Fruit fly (Drosophila melanogaster) whole organism, embryonic: ENCODE measurements around the gene RpL8.

Experiments
- Ada2b ChIP-seq: fragments of 200-800 bp; sonication (Bioruptor generic); IDR thresholded peaks from 2 replicates; pipeline ENCODE4 v1.3.6; 2022; ENCODE audit warnings: missing biosample characterization, missing genetic modification characterization
- Bdp1 ChIP-seq: fragments of 200-800 bp; sonication (Bioruptor generic); optimal IDR thresholded peaks from 3 replicates; lab custom pipeline; 2016; ENCODE audit warnings: missing biosample characterization, missing genetic modification characterization
- Bgb ChIP-seq: fragments of 200-800 bp; sonication (Bioruptor generic); IDR thresholded peaks from 2 replicates; pipeline ENCODE4 v1.3.6; 2022; ENCODE audit warnings: missing biosample characterization, missing genetic modification characterization; ENCODE audit not compliant: partially characterized antibody
- C15 ChIP-seq: fragments of 200-800 bp; sonication (Bioruptor generic); IDR thresholded peaks from 3 replicates; pipeline ENCODE4 v1.3.6; 2022; ENCODE audit warnings: missing biosample characterization, missing genetic modification characterization
- CG1024 ChIP-seq: fragments of 200-800 bp; sonication (Bioruptor generic); IDR thresholded peaks from 2 replicates; pipeline ENCODE4 v1.3.6; 2022; ENCODE audit warnings: missing biosample characterization, missing genetic modification characterization
- CG12236 ChIP-seq: fragments of 200-800 bp; sonication (Bioruptor generic); optimal IDR thresholded peaks from 2 replicates; lab custom pipeline; 2016; ENCODE audit warnings: missing biosample characterization, missing genetic modification characterization
- CG15073 ChIP-seq: fragments of 200-800 bp; sonication (Bioruptor generic); optimal IDR thresholded peaks from 2 replicates; lab custom pipeline; 2016; ENCODE audit warnings: missing biosample characterization, missing genetic modification characterization
- CG15269 ChIP-seq: fragments of 200-800 bp; sonication (Bioruptor generic); optimal IDR thresholded peaks from 2 replicates; lab custom pipeline; 2018; ENCODE audit warnings: missing biosample characterization, mild to moderate bottlenecking, missing genetic modification characterization, moderate library complexity
- CG17612 ChIP-seq: fragments of 200-800 bp; sonication (Bioruptor generic); IDR thresholded peaks from 2 replicates; pipeline ENCODE4 v1.3.6; 2022; ENCODE audit warnings: missing biosample characterization, missing genetic modification characterization
- CG18476 ChIP-seq: fragments of 200-800 bp; sonication (Bioruptor generic); optimal IDR thresholded peaks from 2 replicates; lab custom pipeline; 2016; ENCODE audit warnings: missing biosample characterization, mild to moderate bottlenecking, missing genetic modification characterization
- CG31388 ChIP-seq: fragments of 200-800 bp; sonication (Bioruptor generic); optimal IDR thresholded peaks from 2 replicates; lab custom pipeline; 2016; ENCODE audit warnings: missing biosample characterization, missing genetic modification characterization
- CG3163 ChIP-seq: fragments of 200-800 bp; sonication (Bioruptor generic); optimal IDR thresholded peaks from 3 replicates; lab custom pipeline; 2016; ENCODE audit warnings: missing biosample characterization, missing genetic modification characterization
- CG4328 ChIP-seq: fragments of 200-800 bp; sonication (Bioruptor generic); optimal IDR thresholded peaks from 3 replicates; lab custom pipeline; 2017; ENCODE audit warnings: missing biosample characterization, missing genetic modification reagents, missing genetic modification characterization
- CG43689 ChIP-seq: fragments of 200-800 bp; sonication (Bioruptor generic); IDR thresholded peaks from 2 replicates; pipeline ENCODE4 v1.3.6; 2022; ENCODE audit warnings: missing biosample characterization, missing genetic modification characterization
- CG4820 ChIP-seq: fragments of 200-800 bp; sonication (Bioruptor generic); optimal IDR thresholded peaks from 3 replicates; lab custom pipeline; 2016; ENCODE audit warnings: missing biosample characterization, missing genetic modification characterization
- CG6175 ChIP-seq: fragments of 200-800 bp; sonication (Bioruptor generic); IDR thresholded peaks from 3 replicates; pipeline ENCODE4 v1.3.6; 2022; ENCODE audit warnings: missing biosample characterization, missing genetic modification characterization
- CG7786 ChIP-seq: fragments of 200-800 bp; sonication (Bioruptor generic); optimal IDR thresholded peaks from 2 replicates; lab custom pipeline; 2016; ENCODE audit warnings: missing biosample characterization, missing genetic modification characterization
- CG8089 ChIP-seq: fragments of 200-800 bp; sonication (Bioruptor generic); optimal IDR thresholded peaks from 3 replicates; lab custom pipeline; 2016; ENCODE audit warnings: missing biosample characterization, missing genetic modification characterization
- CG9437 ChIP-seq: fragments of 200-800 bp; sonication (Bioruptor generic); optimal IDR thresholded peaks from 2 replicates; lab custom pipeline; 2018; ENCODE audit warnings: missing biosample characterization, mild to moderate bottlenecking, missing genetic modification characterization
- CG9727 ChIP-seq: fragments of 200-800 bp; sonication (Bioruptor generic); optimal IDR thresholded peaks from 3 replicates; lab custom pipeline; 2017; ENCODE audit warnings: missing biosample characterization, mild to moderate bottlenecking, missing genetic modification characterization
- CG9932 ChIP-seq: fragments of 200-800 bp; sonication (Bioruptor generic); IDR thresholded peaks from 2 replicates; pipeline ENCODE4 v1.3.6; 2022; ENCODE audit warnings: missing biosample characterization, missing genetic modification characterization
- CkIIα-i1 ChIP-seq: fragments of 200-800 bp; sonication (Bioruptor generic); IDR thresholded peaks from 2 replicates; pipeline ENCODE4 v1.3.6; 2022; ENCODE audit warnings: missing biosample characterization, missing genetic modification characterization
- Dfd ChIP-seq, 2 experiments: fragments of >200 bp; optimal IDR thresholded peaks; 2 replicates each; lab custom pipeline; 2017; ENCODE audit warnings: missing biosample characterization in 2 of 2, missing genetic modification characterization in 2 of 2
- Ets97D ChIP-seq: fragments of 200-800 bp; sonication (Bioruptor generic); optimal IDR thresholded peaks from 3 replicates; lab custom pipeline; 2016; ENCODE audit warnings: missing biosample characterization, missing genetic modification characterization
- Gug ChIP-seq: fragments of 200-800 bp; sonication (Bioruptor generic); IDR thresholded peaks from 4 replicates; pipeline ENCODE4 v1.3.6; 2022; ENCODE audit warnings: missing biosample characterization, missing genetic modification characterization
- HHEX ChIP-seq: fragments of 200-800 bp; sonication (Bioruptor generic); optimal IDR thresholded peaks from 3 replicates; lab custom pipeline; 2017; ENCODE audit warnings: missing biosample characterization, mild to moderate bottlenecking, missing genetic modification characterization, missing genetic modification reagents
- Hand ChIP-seq: fragments of 200-800 bp; sonication (Bioruptor generic); optimal IDR thresholded peaks from 2 replicates; lab custom pipeline; 2017; ENCODE audit warnings: mild to moderate bottlenecking, missing biosample characterization, missing genetic modification reagents, missing genetic modification characterization
- Hr3 ChIP-seq: fragments of 200-800 bp; sonication (Bioruptor generic); optimal IDR thresholded peaks from 3 replicates; lab custom pipeline; 2016; ENCODE audit warnings: missing biosample characterization, missing genetic modification characterization
- Myb ChIP-seq: fragments of 200-800 bp; sonication (Bioruptor generic); optimal IDR thresholded peaks from 2 replicates; lab custom pipeline; 2016; ENCODE audit warnings: missing biosample characterization, missing genetic modification characterization
- NC2α ChIP-seq: fragments of 200-800 bp; sonication (Bioruptor generic); optimal IDR thresholded peaks from 2 replicates; lab custom pipeline; 2016; ENCODE audit warnings: missing biosample characterization, missing genetic modification characterization
- Oli ChIP-seq: fragments of 200-800 bp; sonication (Bioruptor generic); optimal IDR thresholded peaks from 2 replicates; lab custom pipeline; 2018; ENCODE audit warnings: missing biosample characterization, mild to moderate bottlenecking, missing genetic modification characterization, moderate library complexity
- Sox100B ChIP-seq: fragments of 200-800 bp; sonication (Bioruptor generic); optimal IDR thresholded peaks from 3 replicates; lab custom pipeline; 2018; ENCODE audit warnings: missing biosample characterization, mild to moderate bottlenecking, missing genetic modification characterization
- Spps ChIP-seq: fragments of 200-800 bp; sonication (Bioruptor generic); optimal IDR thresholded peaks from 2 replicates; lab custom pipeline; 2018; ENCODE audit warnings: missing biosample characterization, mild to moderate bottlenecking, missing genetic modification characterization
- Usf ChIP-seq: fragments of 200-800 bp; sonication (Bioruptor generic); optimal IDR thresholded peaks from 2 replicates; lab custom pipeline; 2017; ENCODE audit warnings: missing genotype, missing biosample characterization, missing genetic modification characterization
- ase ChIP-seq: fragments of 200-800 bp; sonication (Bioruptor generic); IDR thresholded peaks from 3 replicates; pipeline ENCODE4 v1.3.6; 2022; ENCODE audit warnings: missing biosample characterization, missing genetic modification characterization
- ash1 ChIP-seq: fragments of 200-800 bp; sonication (Bioruptor generic); optimal IDR thresholded peaks from 2 replicates; lab custom pipeline; 2018; ENCODE audit warnings: missing biosample characterization, mild to moderate bottlenecking, missing genetic modification characterization
- chm ChIP-seq: fragments of 200-800 bp; sonication (Bioruptor generic); IDR thresholded peaks from 2 replicates; pipeline ENCODE4 v1.3.6; 2022; ENCODE audit warnings: missing biosample characterization, missing genetic modification characterization
- emc ChIP-seq: fragments of 200-800 bp; sonication (Bioruptor generic); optimal IDR thresholded peaks from 2 replicates; lab custom pipeline; 2016; ENCODE audit warnings: missing biosample characterization, missing genetic modification characterization
- fd102C ChIP-seq: fragments of 200-800 bp; sonication (Bioruptor generic); optimal IDR thresholded peaks from 2 replicates; lab custom pipeline; 2018; ENCODE audit warnings: missing biosample characterization, mild to moderate bottlenecking, missing genetic modification characterization, moderate library complexity
- knrl ChIP-seq: fragments of 200-800 bp; sonication (Bioruptor generic); IDR thresholded peaks from 3 replicates; pipeline ENCODE4 v1.3.6; 2022; ENCODE audit warnings: missing biosample characterization, missing genetic modification characterization; ENCODE audit not compliant: partially characterized antibody
- lmd ChIP-seq: fragments of 200-800 bp; sonication (Bioruptor generic); IDR thresholded peaks from 2 replicates; pipeline ENCODE4 v1.3.6; 2022; ENCODE audit warnings: missing biosample characterization, missing genetic modification characterization
- maf-S ChIP-seq: fragments of 200-800 bp; sonication (Bioruptor generic); optimal IDR thresholded peaks from 2 replicates; lab custom pipeline; 2016; ENCODE audit warnings: missing biosample characterization, missing genetic modification characterization
- oc ChIP-seq: fragments of 200-800 bp; sonication (Bioruptor generic); optimal IDR thresholded peaks from 2 replicates; lab custom pipeline; 2018; ENCODE audit warnings: missing biosample characterization, mild to moderate bottlenecking, missing genetic modification characterization, moderate library complexity
- odd ChIP-seq: fragments of 200-800 bp; sonication (Bioruptor generic); optimal IDR thresholded peaks from 2 replicates; lab custom pipeline; 2017; ENCODE audit warnings: missing biosample characterization, mild to moderate bottlenecking, missing genetic modification characterization
- pum ChIP-seq: fragments of 200-800 bp; sonication (Bioruptor generic); optimal IDR thresholded peaks from 2 replicates; lab custom pipeline; 2016; ENCODE audit warnings: missing biosample characterization, missing genetic modification characterization
- sim ChIP-seq: fragments of 200-800 bp; sonication (Bioruptor generic); IDR thresholded peaks from 2 replicates; pipeline ENCODE4 v1.3.6; 2022; ENCODE audit warnings: missing biosample characterization, missing genetic modification characterization
- sisA ChIP-seq: fragments of 200-800 bp; sonication (Bioruptor generic); IDR thresholded peaks from 2 replicates; pipeline ENCODE4 v1.3.6; 2022; ENCODE audit warnings: missing biosample characterization, missing genetic modification characterization
- slou ChIP-seq: fragments of 200-800 bp; sonication (Bioruptor generic); optimal IDR thresholded peaks from 3 replicates; lab custom pipeline; 2016; ENCODE audit warnings: missing biosample characterization, missing genetic modification characterization
- sug ChIP-seq: fragments of 200-800 bp; optimal IDR thresholded peaks from 2 replicates; lab custom pipeline; 2019; ENCODE audit warnings: missing biosample characterization, mild to moderate bottlenecking, missing genetic modification characterization, moderate library complexity
- tna ChIP-seq: fragments of 200-800 bp; sonication (Bioruptor generic); IDR thresholded peaks from 2 replicates; pipeline ENCODE4 v1.3.6; 2022; ENCODE audit warnings: missing biosample characterization, missing genetic modification characterization; ENCODE audit not compliant: partially characterized antibody
- tx ChIP-seq: fragments of 200-800 bp; sonication (Bioruptor generic); optimal IDR thresholded peaks from 2 replicates; lab custom pipeline; 2016; ENCODE audit warnings: missing biosample characterization, missing genetic modification characterization
- zf30C ChIP-seq: fragments of 200-800 bp; sonication (Bioruptor generic); optimal IDR thresholded peaks from 3 replicates; lab custom pipeline; 2018; ENCODE audit warnings: missing biosample characterization, mild to moderate bottlenecking, missing genetic modification characterization

The RpL8 gene

dm6 chr3L:2554118-2554814 is 33.0 kb upstream of the RpL8 start, which contains the start of gene Spn (continued):
- TF ChIP-seq Oli (tag; lab: Kevin White, UChicago): no peak
- TF ChIP-seq slou (GFP tag; lab: Kevin White, UChicago): no peak
- no peak for TF ChIP-seq CG9932 (GFP tag; lab: Robert Waterston, UW)
- TF ChIP-seq chm (GFP tag; lab: Robert Waterston, UW): peak; percentile 82
- TF ChIP-seq CG4328 (GFP tag; lab: Kevin White, UChicago): no peak
- TF ChIP-seq Gug (GFP tag; lab: Robert Waterston, UW): no peak; the same call in 3 of the 4 replicates
- TF ChIP-seq CG3163 (GFP tag; lab: Kevin White, UChicago): no peak
- TF ChIP-seq emc (GFP tag; lab: Kevin White, UChicago): no peak
- no peak for TF ChIP-seq odd (GFP tag; lab: Kevin White, UChicago)
- no peak for TF ChIP-seq ase (GFP tag; lab: Robert Waterston, UW)
- TF ChIP-seq Sox100B (GFP tag; lab: Kevin White, UChicago): no peak
- TF ChIP-seq Ada2b (GFP tag; lab: Robert Waterston, UW): no peak
- no peak for TF ChIP-seq CG6175 (GFP tag; lab: Robert Waterston, UW)
- TF ChIP-seq Bdp1 (GFP tag; lab: Kevin White, UChicago): no peak
- TF ChIP-seq tna: peak; percentile 97
- TF ChIP-seq CG1024 (GFP tag; lab: Robert Waterston, UW): no peak
- peak; percentile 79 for TF ChIP-seq Ets97D (GFP tag; lab: Kevin White, UChicago)
- no peak for TF ChIP-seq oc
- TF ChIP-seq HHEX: no peak
- no peak for TF ChIP-seq CG18476
- TF ChIP-seq tx (GFP tag; lab: Kevin White, UChicago): no peak
- peak; percentile 99 for TF ChIP-seq Bgb (GFP tag; lab: Robert Waterston, UW)
- no peak for TF ChIP-seq CG43689 (GFP tag; lab: Robert Waterston, UW)
- TF ChIP-seq Spps (tag; lab: Kevin White, UChicago): no peak
- no peak for TF ChIP-seq CG31388 (GFP tag; lab: Kevin White, UChicago)
- peak; percentile 26 for TF ChIP-seq maf-S (GFP tag; lab: Kevin White, UChicago)
- no peak for TF ChIP-seq fd102C (GFP tag; lab: Kevin White, UChicago)
- TF ChIP-seq Myb (GFP tag; lab: Kevin White, UChicago): peak; percentile 75
- TF ChIP-seq zf30C (GFP tag; lab: Kevin White, UChicago): peak; percentile 33
- TF ChIP-seq pum (GFP tag; lab: Kevin White, UChicago): no peak
- TF ChIP-seq lmd (GFP tag; lab: Robert Waterston, UW): no peak
- no peak for TF ChIP-seq CkIIα-i1 (GFP tag; lab: Robert Waterston, UW)
- no peak for TF ChIP-seq Dfd (GFP tag; optimal IDR thresholded peaks at IDR 0.05; lab: Kevin White, UChicago)
- TF ChIP-seq Usf (GFP tag; lab: Kevin White, UChicago): no peak
- no peak for TF ChIP-seq sisA
- TF ChIP-seq Hr3: no peak
- TF ChIP-seq C15 (GFP tag; lab: Robert Waterston, UW): no peak
- TF ChIP-seq CG15073 (GFP tag; lab: Kevin White, UChicago): no peak
- TF ChIP-seq CG9437 (GFP tag; lab: Kevin White, UChicago): no peak
- peak; percentile 39 for TF ChIP-seq sug (tag; lab: Kevin White, UChicago)
- TF ChIP-seq CG9727 (GFP tag; lab: Kevin White, UChicago): no peak
- TF ChIP-seq CG12236 (GFP tag; lab: Kevin White, UChicago): no peak
- no peak for TF ChIP-seq CG8089 (GFP tag; lab: Kevin White, UChicago)
- TF ChIP-seq CG15269 (tag; lab: Kevin White, UChicago): no peak
- no peak for TF ChIP-seq ash1
- TF ChIP-seq knrl (GFP tag; lab: Robert Waterston, UW): peak; percentile 98
- no peak for TF ChIP-seq CG17612 (GFP tag; lab: Robert Waterston, UW)
- no peak for TF ChIP-seq CG4820 (GFP tag; lab: Kevin White, UChicago)
- no peak for TF ChIP-seq CG7786 (GFP tag; lab: Kevin White, UChicago)
- TF ChIP-seq NC2α (GFP tag; lab: Kevin White, UChicago): peak; percentile 1
- TF ChIP-seq Hand (GFP tag; lab: Kevin White, UChicago): peak; percentile 13
- TF ChIP-seq sim (GFP tag; lab: Robert Waterston, UW): no peak
